Fruit fly (Drosophila melanogaster): Measurements from ENCODE around the gene CG32264.
A peak's percentile ranks its signal among the peaks of the same experiment; 100 is the strongest.

The CG32264 gene

dm6 chr3L:3765782-3766520 is 40.3 kb downstream of the CG32264 start (continued):
- peak; percentile 19 for TF ChIP-seq CG8089 (GFP tag; optimal IDR thresholded peaks at IDR 0.05)
- peak; percentile 30 for TF ChIP-seq CG30020 (tag; optimal IDR thresholded peaks at IDR 0.05)
- no peak for TF ChIP-seq Dad (GFP tag; optimal IDR thresholded peaks at IDR 0.05)
- TF ChIP-seq CG11723 (GFP tag; optimal IDR thresholded peaks at IDR 0.05) = peak; percentile 41
- no peak for TF ChIP-seq tll (GFP tag; optimal IDR thresholded peaks at IDR 0.05)
- TF ChIP-seq Chrac-16 (GFP tag; optimal IDR thresholded peaks at IDR 0.05) = peak; percentile 48
- no peak; the same call in 1 of the 2 replicates for TF ChIP-seq seq (GFP tag; IDR thresholded peaks at IDR 0.05)
- peak; percentile 55 for TF ChIP-seq E2f2 (GFP tag; IDR thresholded peaks at IDR 0.05)
- peak; percentile 50; the same call in 1 of the 2 replicates for TF ChIP-seq al (GFP tag; IDR thresholded peaks at IDR 0.05)
- peak; percentile 39 for TF ChIP-seq mirr (GFP tag; optimal IDR thresholded peaks at IDR 0.05)
- peak; percentile 46; the same call in 1 of the 2 replicates for TF ChIP-seq CG43689 (GFP tag; IDR thresholded peaks at IDR 0.05)
- TF ChIP-seq MBD-R2 (GFP tag; IDR thresholded peaks at IDR 0.05) = peak; percentile 63; the same call in 1 of the 2 replicates
- peak; percentile 27; the same call in 1 of the 3 replicates for TF ChIP-seq CG34224 (GFP tag; IDR thresholded peaks at IDR 0.05; ENCODE audit: partially characterized antibody)
- peak; percentile 62; the same call in 1 of the 3 replicates for TF ChIP-seq CG7357 (GFP tag; IDR thresholded peaks at IDR 0.05)
- no peak for TF ChIP-seq HmgZ (tag; optimal IDR thresholded peaks at IDR 0.05)
- no peak for TF ChIP-seq CG3838 (GFP tag; optimal IDR thresholded peaks at IDR 0.05)
- TF ChIP-seq her (GFP tag; optimal IDR thresholded peaks at IDR 0.05) = no peak
- peak; percentile 76 for TF ChIP-seq CG2120 (GFP tag; optimal IDR thresholded peaks at IDR 0.05)
- TF ChIP-seq en (GFP tag; optimal IDR thresholded peaks at IDR 0.05) = peak; percentile 19
- peak; percentile 43 for TF ChIP-seq run (tag; optimal IDR thresholded peaks at IDR 0.05)
- TF ChIP-seq D19B (GFP tag; optimal IDR thresholded peaks at IDR 0.05) = peak; percentile 64
- TF ChIP-seq CG2678 (tag; optimal IDR thresholded peaks at IDR 0.05) = peak; percentile 87
- peak; percentile 45 for TF ChIP-seq eyg (GFP tag; optimal IDR thresholded peaks at IDR 0.05)
- TF ChIP-seq sob (GFP tag; IDR thresholded peaks at IDR 0.05) = peak; percentile 73
- no peak for TF ChIP-seq sens-2 (GFP tag; IDR thresholded peaks at IDR 0.05)
- TF ChIP-seq CG15514 (GFP tag; optimal IDR thresholded peaks at IDR 0.05) = peak; percentile 48
- peak; percentile 70 for TF ChIP-seq CG11085 (GFP tag; IDR thresholded peaks at IDR 0.05)
- TF ChIP-seq CG14667 (GFP tag; IDR thresholded peaks at IDR 0.05) = peak; percentile 74
- TF ChIP-seq H2.0 (GFP tag; IDR thresholded peaks at IDR 0.05) = peak; percentile 75
- peak; percentile 9 for TF ChIP-seq CG14710 (tag; optimal IDR thresholded peaks at IDR 0.05)
- peak; percentile 88 for TF ChIP-seq PHDP (tag; optimal IDR thresholded peaks at IDR 0.05)
- peak; percentile 32 for TF ChIP-seq YL-1 (GFP tag; optimal IDR thresholded peaks at IDR 0.05)
- TF ChIP-seq CG11247 (GFP tag; IDR thresholded peaks at IDR 0.05) = peak; percentile 71
- no peak for TF ChIP-seq Doc3 (GFP tag; IDR thresholded peaks at IDR 0.05; ENCODE audit: partially characterized antibody)
- no peak for TF ChIP-seq CG13123 (GFP tag; optimal IDR thresholded peaks at IDR 0.05)
- no peak for TF ChIP-seq trem (tag; optimal IDR thresholded peaks at IDR 0.05)
- TF ChIP-seq GATAe (GFP tag; conservative IDR thresholded peaks at IDR 0.05) = no peak
- peak; percentile 25 for TF ChIP-seq jumu (GFP tag; optimal IDR thresholded peaks at IDR 0.05)
- TF ChIP-seq lilli (GFP tag; optimal IDR thresholded peaks at IDR 0.05) = peak; percentile 65
- no peak for TF ChIP-seq tna (GFP tag; IDR thresholded peaks at IDR 0.05; ENCODE audit: partially characterized antibody)
- peak; percentile 63 for TF ChIP-seq CG31365 (tag; optimal IDR thresholded peaks at IDR 0.05)
- peak; percentile 77 for TF ChIP-seq HLH3B (GFP tag; IDR thresholded peaks at IDR 0.05)
- TF ChIP-seq stwl (tag; optimal IDR thresholded peaks at IDR 0.05) = no peak
- TF ChIP-seq unpg (GFP tag; optimal IDR thresholded peaks at IDR 0.05) = peak; percentile 82
- no peak for TF ChIP-seq trh (GFP tag; optimal IDR thresholded peaks at IDR 0.05)
- TF ChIP-seq danr (GFP tag; IDR thresholded peaks at IDR 0.05) = peak; percentile 46
- peak; percentile 24 for TF ChIP-seq HHEX (GFP tag; optimal IDR thresholded peaks at IDR 0.05)
- peak; percentile 46 for TF ChIP-seq MTF-1 (GFP tag; optimal IDR thresholded peaks at IDR 0.05; ENCODE audit: borderline replicate concordance)
- TF ChIP-seq Taf1 (GFP tag; IDR thresholded peaks at IDR 0.05) = peak; percentile 49; the same call in 1 of the 2 replicates
